Worm (Caenorhabditis elegans): ENCODE data around the gene apy-1.

apy-1 gene

DNA sequence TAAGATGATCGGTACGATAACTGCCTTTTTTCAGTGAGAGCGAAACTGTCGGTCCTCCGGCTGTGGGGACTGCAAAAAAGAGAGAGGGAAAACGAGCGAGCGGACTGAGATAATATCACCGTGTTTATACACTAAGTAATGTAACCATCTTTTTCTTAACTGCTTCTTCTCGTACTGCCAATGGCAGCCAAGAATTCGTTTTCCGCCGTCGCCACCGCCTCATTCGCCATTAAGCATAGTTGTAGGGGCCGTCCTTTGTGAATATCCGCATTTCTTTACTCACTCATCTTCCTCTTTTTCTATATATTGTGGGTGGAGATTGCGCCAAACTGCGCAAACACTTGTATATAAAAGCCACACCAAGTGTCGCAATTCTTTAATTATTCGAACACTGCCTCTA is 23.0 kb downstream of the apy-1 start, which contains the start of gene col-174:
col-174 (plus strand) TSS at position 301 of the 400 bp plus-strand sequence.
- no peak for TF ChIP-seq tab-1 (GFP tag; IDR thresholded peaks at IDR 0.05)
- no peak for TF ChIP-seq klf-2 (GFP tag; conservative IDR thresholded peaks at IDR 0.05)

DNA sequence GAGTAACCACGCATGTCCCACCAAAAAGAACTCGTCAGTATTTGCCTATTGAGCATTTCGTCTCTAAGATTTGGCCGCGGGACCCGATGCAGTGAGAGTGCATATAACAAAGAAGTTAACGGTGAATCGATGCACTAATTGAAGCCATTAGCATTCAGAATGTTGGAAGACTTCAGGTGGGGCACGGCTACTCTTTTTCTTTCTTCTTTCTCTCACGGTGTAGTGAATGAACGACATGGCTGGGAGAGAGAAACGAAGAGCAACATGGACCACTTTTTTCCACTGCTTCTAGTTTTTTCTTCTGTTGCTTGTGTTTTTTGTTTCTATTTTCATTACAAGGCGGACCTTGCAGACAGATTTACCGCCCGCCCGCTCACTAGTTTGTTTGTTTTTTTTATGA is 28.4 kb downstream of the apy-1 start:
- TF ChIP-seq klf-2 (GFP tag; conservative IDR thresholded peaks at IDR 0.05) (no peak), ref-1 (GFP tag; conservative IDR thresholded peaks at IDR 0.05) (no peak), ztf-29 (GFP tag; IDR thresholded peaks at IDR 0.05) (no peak), flt-1 (GFP tag; IDR thresholded peaks at IDR 0.05) (no peak), med-1 (GFP tag; optimal IDR thresholded peaks at IDR 0.05; ENCODE audit: insufficient read depth) (no peak), cog-1 (tag; optimal IDR thresholded peaks at IDR 0.05) (no peak), ztf-23 (GFP tag; IDR thresholded peaks at IDR 0.05) (no peak), T22C8.4 (GFP tag; IDR thresholded peaks at IDR 0.05) (no peak), tab-1 (GFP tag; IDR thresholded peaks at IDR 0.05) (no peak)

DNA sequence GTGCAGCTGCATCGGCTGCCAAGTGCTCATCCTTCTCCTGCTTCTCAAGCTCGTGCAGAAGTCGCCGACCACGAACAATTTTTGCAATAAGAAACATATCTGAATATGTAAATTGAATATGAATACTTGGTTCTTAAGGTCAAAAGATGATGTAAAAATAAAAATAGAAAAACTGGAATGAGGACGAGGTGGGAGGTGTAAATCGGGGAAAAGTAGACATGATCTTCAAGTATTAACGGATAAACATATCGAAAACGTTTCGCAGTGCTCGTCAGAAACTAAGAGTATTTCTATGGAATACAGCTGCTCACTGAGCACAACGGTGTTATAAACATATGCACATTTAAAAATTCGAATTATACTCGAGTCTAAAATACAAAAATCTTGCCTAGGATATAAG is 29.5 kb downstream of the apy-1 start, which contains the start of gene glb-16:
glb-16 (minus strand) TSS at position 101 of the 400 bp plus-strand sequence.
- TF ChIP-seq tab-1 (GFP tag; IDR thresholded peaks at IDR 0.05) (no peak), ref-1 (GFP tag; conservative IDR thresholded peaks at IDR 0.05) (no peak)

DNA sequence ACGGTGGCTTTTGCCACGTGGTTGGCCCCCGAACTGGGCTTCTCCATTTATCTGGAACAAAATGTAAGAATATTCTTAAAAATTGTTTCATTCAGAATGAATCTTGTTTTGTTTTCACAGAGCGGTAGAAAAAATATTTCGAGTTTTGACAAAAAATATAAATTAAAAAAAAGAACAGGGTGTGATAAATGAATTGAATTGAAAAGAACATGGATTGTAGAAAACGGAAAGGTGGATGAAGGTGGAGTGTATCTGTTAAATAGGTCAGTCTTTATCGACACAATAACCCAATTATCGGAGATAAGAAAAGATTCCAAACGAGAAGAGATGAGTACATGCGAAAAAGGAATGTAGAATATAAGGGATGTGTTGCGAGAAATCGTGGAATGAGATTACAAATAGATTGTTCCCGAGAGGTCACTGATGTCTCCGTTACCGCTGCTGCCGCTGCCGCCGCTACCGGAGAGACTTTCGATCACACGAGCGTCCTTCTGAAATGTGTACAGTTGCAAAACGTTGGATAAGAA is 31.7 kb downstream of the apy-1 start, which contains the start of gene dpy-7:
dpy-7 (minus strand) TSS at position 51 of the 527 bp plus-strand sequence.
- TF ChIP-seq ref-1 (GFP tag; conservative IDR thresholded peaks at IDR 0.05) (no peak), med-1 (GFP tag; optimal IDR thresholded peaks at IDR 0.05; ENCODE audit: insufficient read depth) (no peak), klf-2 (GFP tag; conservative IDR thresholded peaks at IDR 0.05) (no peak), flt-1 (GFP tag; IDR thresholded peaks at IDR 0.05) (no peak), T22C8.4 (GFP tag; IDR thresholded peaks at IDR 0.05) (no peak), ztf-29 (GFP tag; IDR thresholded peaks at IDR 0.05) (no peak), tab-1 (GFP tag; IDR thresholded peaks at IDR 0.05) (no peak), cog-1 (tag; optimal IDR thresholded peaks at IDR 0.05) (no peak), ztf-23 (GFP tag; IDR thresholded peaks at IDR 0.05) (no peak)

DNA sequence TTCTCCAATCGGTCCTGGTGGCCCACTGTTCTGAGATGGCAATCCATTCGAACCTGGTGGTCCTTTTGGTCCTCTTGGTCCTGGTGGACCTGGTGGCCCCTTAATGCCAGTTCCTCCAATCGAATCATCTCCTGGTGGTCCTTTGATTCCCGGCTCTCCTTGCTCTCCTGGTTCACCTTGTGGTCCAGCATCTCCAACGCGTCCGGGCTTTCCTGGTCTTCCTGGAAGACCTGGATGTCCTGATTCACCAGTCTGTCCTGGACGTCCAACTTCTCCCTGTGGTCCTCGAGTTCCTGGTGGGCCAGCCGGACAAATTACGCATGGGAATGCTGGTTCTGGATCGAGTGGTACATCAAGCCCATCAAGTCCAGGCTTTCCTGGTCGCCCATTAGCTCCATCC is 32.7 kb downstream of the apy-1 start:
- TF ChIP-seq tab-1 (GFP tag; IDR thresholded peaks at IDR 0.05) (no peak), T22C8.4 (GFP tag; IDR thresholded peaks at IDR 0.05) (no peak), ztf-29 (GFP tag; IDR thresholded peaks at IDR 0.05) (no peak; the same call in 1 of the 2 replicates), ref-1 (GFP tag; conservative IDR thresholded peaks at IDR 0.05) (no peak), cog-1 (tag; optimal IDR thresholded peaks at IDR 0.05) (no peak), med-1 (GFP tag; optimal IDR thresholded peaks at IDR 0.05; ENCODE audit: insufficient read depth) (no peak), klf-2 (GFP tag; conservative IDR thresholded peaks at IDR 0.05) (no peak), ztf-23 (GFP tag; IDR thresholded peaks at IDR 0.05) (no peak), flt-1 (GFP tag; IDR thresholded peaks at IDR 0.05) (no peak)

DNA sequence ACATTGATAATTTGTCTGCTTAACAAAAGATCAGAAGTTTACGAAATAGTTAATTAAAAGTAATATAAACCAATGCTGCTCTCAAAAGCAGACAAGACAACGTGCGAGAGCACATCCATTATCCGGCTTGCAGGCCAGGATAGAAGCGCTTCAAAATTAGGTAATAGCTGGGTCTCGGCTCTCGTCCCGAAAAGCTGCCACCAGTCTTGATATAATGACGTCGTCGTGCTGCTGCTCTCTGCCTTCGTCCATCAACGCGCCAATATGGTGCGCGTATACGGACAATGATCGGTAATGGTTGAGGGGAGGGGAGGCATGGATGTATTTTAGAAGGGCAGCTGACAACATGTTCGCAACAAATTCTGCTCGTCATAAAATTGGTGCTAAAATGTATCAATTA is 35.1 kb downstream of the apy-1 start:
- TF ChIP-seq ztf-29 (GFP tag; IDR thresholded peaks at IDR 0.05) (no peak), klf-2 (GFP tag; conservative IDR thresholded peaks at IDR 0.05) (no peak), med-1 (GFP tag; optimal IDR thresholded peaks at IDR 0.05; ENCODE audit: insufficient read depth) (no peak), ref-1 (GFP tag; conservative IDR thresholded peaks at IDR 0.05) (no peak), T22C8.4 (GFP tag; IDR thresholded peaks at IDR 0.05) (no peak), cog-1 (tag; optimal IDR thresholded peaks at IDR 0.05) (no peak), ztf-23 (GFP tag; IDR thresholded peaks at IDR 0.05) (no peak), flt-1 (GFP tag; IDR thresholded peaks at IDR 0.05) (no peak), tab-1 (GFP tag; IDR thresholded peaks at IDR 0.05) (no peak)

DNA sequence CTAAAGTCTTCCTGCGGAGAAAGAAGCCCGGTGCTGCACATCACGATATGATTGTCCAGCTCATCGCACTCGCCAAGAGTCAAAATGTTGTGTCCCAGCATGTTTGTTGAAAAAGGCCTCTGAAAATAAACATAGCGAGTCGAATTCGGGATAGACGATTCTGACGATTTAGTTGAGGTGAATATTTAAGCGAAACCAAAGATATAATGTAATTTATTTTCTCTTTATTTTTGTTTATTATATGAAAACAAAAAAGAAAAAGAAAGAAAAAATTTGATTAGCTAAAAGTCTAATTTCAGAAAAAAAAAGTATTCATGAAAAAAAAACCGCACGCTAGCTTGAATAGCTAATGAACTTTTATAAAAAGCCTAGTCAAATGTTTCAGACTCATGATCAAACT is 36.9 kb downstream of the apy-1 start, which contains the start of gene ceh-14:
ceh-14 (minus strand) TSS at position 101 of the 400 bp plus-strand sequence.
- TF ChIP-seq ref-1 (GFP tag; conservative IDR thresholded peaks at IDR 0.05) = no peak
- no peak for TF ChIP-seq cog-1 (tag; optimal IDR thresholded peaks at IDR 0.05)
- no peak for TF ChIP-seq ztf-23 (GFP tag; IDR thresholded peaks at IDR 0.05)
- no peak for TF ChIP-seq T22C8.4 (GFP tag; IDR thresholded peaks at IDR 0.05)
- no peak for TF ChIP-seq flt-1 (GFP tag; IDR thresholded peaks at IDR 0.05)
- no peak for TF ChIP-seq tab-1 (GFP tag; IDR thresholded peaks at IDR 0.05)
- TF ChIP-seq ztf-29 (GFP tag; IDR thresholded peaks at IDR 0.05) = no peak
- no peak for TF ChIP-seq klf-2 (GFP tag; conservative IDR thresholded peaks at IDR 0.05)
- no peak for TF ChIP-seq med-1 (GFP tag; optimal IDR thresholded peaks at IDR 0.05; ENCODE audit: insufficient read depth)

DNA sequence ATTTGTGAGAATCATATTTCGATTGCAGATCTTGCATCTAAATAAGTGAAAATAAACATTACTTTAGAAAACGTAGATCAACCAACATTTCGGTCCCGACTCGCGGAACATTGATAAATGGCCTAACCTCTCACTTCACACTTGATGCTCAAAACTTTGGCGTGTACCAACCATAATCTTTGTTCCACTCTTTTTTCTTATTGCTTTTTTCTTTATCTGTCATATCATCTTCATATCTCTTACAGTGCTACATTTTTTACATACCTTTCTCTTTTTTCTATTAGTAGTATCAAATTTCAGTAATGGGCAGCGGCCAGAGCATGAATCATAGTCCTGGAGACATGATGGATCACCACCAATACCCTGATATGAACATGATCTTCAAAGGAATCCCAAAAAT is 44.3 kb downstream of the apy-1 start, which contains the start of gene F46C8.3:
F46C8.3 (plus strand) TSS at position 301 of the 400 bp plus-strand sequence.
- TF ChIP-seq flt-1 (GFP tag; IDR thresholded peaks at IDR 0.05) (no peak), ref-1 (GFP tag; conservative IDR thresholded peaks at IDR 0.05) (no peak), cog-1 (tag; optimal IDR thresholded peaks at IDR 0.05) (no peak), ztf-23 (GFP tag; IDR thresholded peaks at IDR 0.05) (no peak), med-1 (GFP tag; optimal IDR thresholded peaks at IDR 0.05; ENCODE audit: insufficient read depth) (no peak), ztf-29 (GFP tag; IDR thresholded peaks at IDR 0.05) (no peak), T22C8.4 (GFP tag; IDR thresholded peaks at IDR 0.05) (no peak), klf-2 (GFP tag; conservative IDR thresholded peaks at IDR 0.05) (no peak), tab-1 (GFP tag; IDR thresholded peaks at IDR 0.05) (no peak)

DNA sequence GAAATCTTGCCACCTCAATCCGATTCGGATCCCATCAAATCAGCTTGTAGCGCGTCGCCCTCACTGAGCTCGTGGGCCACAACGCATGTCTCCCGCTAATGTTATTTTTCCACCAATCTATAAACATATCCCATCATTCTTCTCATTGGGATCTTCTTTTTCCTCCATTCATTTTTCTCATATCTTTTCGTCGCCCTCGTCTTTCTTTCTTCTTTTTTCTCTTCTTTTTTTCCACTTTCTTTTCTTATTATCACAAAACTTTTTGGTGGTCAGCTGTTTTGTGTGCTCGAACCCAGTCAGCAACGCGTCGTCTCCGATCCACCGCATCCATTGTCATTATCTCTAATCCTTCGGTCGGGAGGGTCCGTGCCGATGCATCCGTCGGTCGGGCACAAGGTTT is 45.7 kb downstream of the apy-1 start:
- TF ChIP-seq tab-1 (GFP tag; IDR thresholded peaks at IDR 0.05) (no peak), klf-2 (GFP tag; conservative IDR thresholded peaks at IDR 0.05) (no peak), med-1 (GFP tag; optimal IDR thresholded peaks at IDR 0.05; ENCODE audit: insufficient read depth) (no peak), ztf-29 (GFP tag; IDR thresholded peaks at IDR 0.05) (no peak), ref-1 (GFP tag; conservative IDR thresholded peaks at IDR 0.05) (no peak), flt-1 (GFP tag; IDR thresholded peaks at IDR 0.05) (no peak), cog-1 (tag; optimal IDR thresholded peaks at IDR 0.05) (no peak), T22C8.4 (GFP tag; IDR thresholded peaks at IDR 0.05) (no peak)

DNA sequence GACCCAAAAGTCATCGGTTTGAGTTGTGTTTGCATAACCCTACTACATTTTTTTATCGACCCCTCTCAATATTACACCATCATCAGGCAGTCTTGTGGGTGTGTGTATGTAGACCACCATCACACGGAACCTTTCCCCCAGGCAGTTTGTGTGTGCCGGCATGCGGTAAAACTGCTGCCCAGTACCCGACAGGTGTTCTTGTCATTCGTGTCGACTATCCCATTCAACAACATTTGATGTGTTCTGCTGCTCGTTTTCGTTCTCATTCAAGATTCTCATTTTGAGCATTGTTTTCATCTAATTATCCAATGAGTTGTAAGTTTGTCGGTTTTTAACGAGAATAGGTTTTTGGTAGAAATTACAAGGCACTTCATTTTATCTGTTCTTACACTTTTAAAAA is 46.9 kb downstream of the apy-1 start:
- TF ChIP-seq ztf-29 (GFP tag; IDR thresholded peaks at IDR 0.05) (no peak), flt-1 (GFP tag; IDR thresholded peaks at IDR 0.05) (no peak), T22C8.4 (GFP tag; IDR thresholded peaks at IDR 0.05) (no peak), med-1 (GFP tag; optimal IDR thresholded peaks at IDR 0.05; ENCODE audit: insufficient read depth) (no peak), ztf-23 (GFP tag; IDR thresholded peaks at IDR 0.05) (no peak), ref-1 (GFP tag; conservative IDR thresholded peaks at IDR 0.05) (no peak), klf-2 (GFP tag; conservative IDR thresholded peaks at IDR 0.05) (no peak), cog-1 (tag; optimal IDR thresholded peaks at IDR 0.05) (no peak), tab-1 (GFP tag; IDR thresholded peaks at IDR 0.05) (no peak)

Measured in whole organism, midembryonic.